Worm (Caenorhabditis elegans) whole organism, L3 larva: ENCODE results near the gene grl-25.

ENCODE experiments used
- R02D3.7 ChIP-seq: fragments of 150-350 bp; optimal IDR thresholded peaks from 2 replicates; lab custom pipeline; 2014; ENCODE audit warnings: missing biosample characterization, missing genetic modification characterization
- ZK546.5 ChIP-seq: sonication (generic microtip); optimal IDR thresholded peaks from 2 replicates; lab custom pipeline; 2017; ENCODE audit warnings: missing biosample characterization, missing genetic modification characterization
- ama-1 ChIP-seq: fragments of 150-350 bp; optimal IDR thresholded peaks from 2 replicates; lab custom pipeline; 2018
- ceh-16 ChIP-seq: sonication (generic microtip); optimal IDR thresholded peaks from 2 replicates; lab custom pipeline; 2017; ENCODE audit warnings: missing biosample characterization, missing genetic modification characterization
- ceh-28 ChIP-seq: fragments of 150-350 bp; optimal IDR thresholded peaks from 2 replicates; lab custom pipeline; 2014; ENCODE audit warnings: missing biosample characterization, missing genetic modification reagents, missing genetic modification characterization
- ceh-82 ChIP-seq: fragments of 150-350 bp; optimal IDR thresholded peaks from 2 replicates; lab custom pipeline; 2014; ENCODE audit warnings: missing biosample characterization, missing genetic modification characterization
- ceh-9 ChIP-seq: sonication (generic microtip); optimal IDR thresholded peaks from 2 replicates; lab custom pipeline; 2018; ENCODE audit warnings: missing biosample characterization, missing genetic modification characterization
- daf-12 ChIP-seq: fragments of 150-350 bp; optimal IDR thresholded peaks from 2 replicates; lab custom pipeline; 2014; ENCODE audit warnings: missing biosample characterization, missing genetic modification reagents, missing genetic modification characterization
- egl-27 ChIP-seq: sonication (generic microtip); optimal IDR thresholded peaks from 4 replicates; lab custom pipeline; 2017; ENCODE audit warnings: missing biosample characterization, missing genetic modification reagents, missing genetic modification characterization
- egl-5 ChIP-seq: fragments of 150-350 bp; optimal IDR thresholded peaks from 2 replicates; lab custom pipeline; 2017; ENCODE audit warnings: missing biosample characterization, missing genetic modification reagents, missing genetic modification characterization, inconsistent platforms
- elt-1 ChIP-seq: fragments of 150-350 bp; optimal IDR thresholded peaks from 2 replicates; lab custom pipeline; 2014; ENCODE audit warnings: missing biosample characterization, missing genetic modification characterization
- elt-2 ChIP-seq: sonication (generic microtip); optimal IDR thresholded peaks from 2 replicates; lab custom pipeline; 2016; ENCODE audit warnings: missing genetic modification reagents, mild to moderate bottlenecking, missing genetic modification characterization, missing compliant biosample characterization
- elt-3 ChIP-seq, 3 experiments: fragments of 150-350 bp in 1 of 3; sonication (generic microtip) in 2 of 3; optimal IDR thresholded peaks; 2 replicates in 2 of 3; 4 replicates in 1 of 3; lab custom pipeline; 2014 to 2017; ENCODE audit warnings: missing biosample characterization in 3 of 3, missing genetic modification characterization in 3 of 3
- eor-1 ChIP-seq, 2 experiments: fragments of 150-350 bp; optimal IDR thresholded peaks; 2 replicates each; lab custom pipeline; 2014 to 2018; ENCODE audit warnings: missing biosample characterization in 2 of 2, missing genetic modification characterization in 2 of 2
- fkh-10 ChIP-seq: sonication (generic microtip); optimal IDR thresholded peaks from 2 replicates; lab custom pipeline; 2017; ENCODE audit warnings: missing biosample characterization, missing genetic modification reagents, missing genetic modification characterization
- fkh-2 ChIP-seq: fragments of 150-350 bp; optimal IDR thresholded peaks from 2 replicates; lab custom pipeline; 2014; ENCODE audit warnings: missing biosample characterization, missing genetic modification reagents, missing genetic modification characterization
- fos-1 ChIP-seq: fragments of 150-350 bp; optimal IDR thresholded peaks from 2 replicates; lab custom pipeline; 2014; ENCODE audit warnings: missing biosample characterization, missing genetic modification characterization
- hmg-11 ChIP-seq: sonication (generic microtip); optimal IDR thresholded peaks from 2 replicates; lab custom pipeline; 2016; ENCODE audit warnings: missing genetic modification characterization, missing compliant biosample characterization
- jun-1 ChIP-seq: fragments of 150-350 bp; optimal IDR thresholded peaks from 2 replicates; lab custom pipeline; 2014; ENCODE audit warnings: missing biosample characterization, missing genetic modification reagents, missing genetic modification characterization
- lin-15B ChIP-seq: fragments of 150-350 bp; optimal IDR thresholded peaks from 2 replicates; lab custom pipeline; 2014; ENCODE audit warnings: missing biosample characterization, missing genetic modification characterization
- lin-39 ChIP-seq: fragments of 150-350 bp; optimal IDR thresholded peaks from 2 replicates; lab custom pipeline; 2018; ENCODE audit warnings: missing biosample characterization, missing genetic modification reagents, missing genetic modification characterization
- lsy-12 ChIP-seq: sonication (generic microtip); optimal IDR thresholded peaks from 2 replicates; lab custom pipeline; 2016; ENCODE audit warnings: mild to moderate bottlenecking, missing genetic modification characterization, missing compliant biosample characterization
- mdl-1 ChIP-seq: fragments of 150-350 bp; optimal IDR thresholded peaks from 2 replicates; lab custom pipeline; 2014; ENCODE audit warnings: missing biosample characterization, missing genetic modification characterization
- nfya-1 ChIP-seq: sonication (generic microtip); optimal IDR thresholded peaks from 2 replicates; lab custom pipeline; 2017; ENCODE audit warnings: missing genetic modification characterization, mild to moderate bottlenecking, missing compliant biosample characterization, antibody characterized with exemption, moderate library complexity; ENCODE audit not compliant: insufficient read depth
- nhr-11 ChIP-seq: fragments of 150-350 bp; optimal IDR thresholded peaks from 2 replicates; lab custom pipeline; 2014; ENCODE audit warnings: missing biosample characterization, missing genetic modification characterization
- nhr-12 ChIP-seq: fragments of 150-350 bp; optimal IDR thresholded peaks from 2 replicates; lab custom pipeline; 2014; ENCODE audit warnings: missing biosample characterization, missing genetic modification characterization
- nhr-23 ChIP-seq: fragments of 150-350 bp; optimal IDR thresholded peaks from 2 replicates; lab custom pipeline; 2014; ENCODE audit warnings: missing biosample characterization, missing genetic modification reagents, missing genetic modification characterization
- nhr-237 ChIP-seq: fragments of 150-350 bp; optimal IDR thresholded peaks from 2 replicates; lab custom pipeline; 2014; ENCODE audit warnings: missing biosample characterization, missing genetic modification characterization
- nhr-25 ChIP-seq: sonication (generic microtip); optimal IDR thresholded peaks from 2 replicates; lab custom pipeline; 2017; ENCODE audit warnings: missing biosample characterization, missing genetic modification characterization
- nhr-28 ChIP-seq: fragments of 150-350 bp; optimal IDR thresholded peaks from 2 replicates; lab custom pipeline; 2014; ENCODE audit warnings: missing biosample characterization, missing genetic modification characterization
- nhr-43 ChIP-seq: sonication (generic microtip); optimal IDR thresholded peaks from 2 replicates; lab custom pipeline; 2016; ENCODE audit warnings: mild to moderate bottlenecking, missing genetic modification characterization, missing compliant biosample characterization; ENCODE audit not compliant: poor library complexity, severe bottlenecking
- nhr-67 ChIP-seq: fragments of 150-350 bp; optimal IDR thresholded peaks from 2 replicates; lab custom pipeline; 2014; ENCODE audit warnings: missing biosample characterization, missing genetic modification characterization
- nhr-76 ChIP-seq: fragments of 150-350 bp; sonication (generic microtip); optimal IDR thresholded peaks from 5 replicates; lab custom pipeline; 2014; ENCODE audit warnings: missing biosample characterization, missing genetic modification characterization
- pha-4 ChIP-seq: fragments of 150-350 bp; optimal IDR thresholded peaks from 2 replicates; lab custom pipeline; 2014; ENCODE audit warnings: missing biosample characterization, missing genetic modification reagents, missing genetic modification characterization
- pqm-1 ChIP-seq: fragments of 150-350 bp; optimal IDR thresholded peaks from 2 replicates; lab custom pipeline; 2017; ENCODE audit warnings: missing biosample characterization, missing genetic modification characterization, inconsistent platforms
- sea-2 ChIP-seq: fragments of 150-350 bp; sonication (generic microtip); optimal IDR thresholded peaks from 4 replicates; lab custom pipeline; 2014; ENCODE audit warnings: missing biosample characterization, missing genetic modification reagents, missing genetic modification characterization
- skn-1 ChIP-seq: fragments of 150-350 bp; optimal IDR thresholded peaks from 2 replicates; lab custom pipeline; 2014; ENCODE audit warnings: missing biosample characterization, missing genetic modification characterization
- snpc-4 ChIP-seq: fragments of 150-350 bp; optimal IDR thresholded peaks from 2 replicates; lab custom pipeline; 2014; ENCODE audit warnings: missing biosample characterization, missing genetic modification characterization
- tbx-2 ChIP-seq: sonication (generic microtip); optimal IDR thresholded peaks from 2 replicates; lab custom pipeline; 2016; ENCODE audit warnings: mild to moderate bottlenecking, missing genetic modification characterization, missing compliant biosample characterization
- unc-39 ChIP-seq: sonication (generic microtip); optimal IDR thresholded peaks from 4 replicates; lab custom pipeline; 2017; ENCODE audit warnings: missing biosample characterization, missing genetic modification characterization
- unc-62 ChIP-seq: fragments of 150-350 bp; sonication (generic microtip); optimal IDR thresholded peaks from 4 replicates; lab custom pipeline; 2014; ENCODE audit warnings: missing biosample characterization, missing genetic modification reagents, missing genetic modification characterization
- zag-1 ChIP-seq: fragments of 150-350 bp; optimal IDR thresholded peaks from 2 replicates; lab custom pipeline; 2014; ENCODE audit warnings: missing biosample characterization, missing genetic modification characterization
- ztf-11 ChIP-seq: fragments of 150-350 bp; optimal IDR thresholded peaks from 2 replicates; lab custom pipeline; 2014; ENCODE audit warnings: missing biosample characterization, missing genetic modification characterization
- ztf-4 ChIP-seq: fragments of 150-350 bp; optimal IDR thresholded peaks from 2 replicates; lab custom pipeline; 2014; ENCODE audit warnings: missing biosample characterization, missing genetic modification characterization

The grl-25 gene

ce11 chrIII:8985461-8985860 is 23.4 kb downstream of the grl-25 start:
- no peak for TF ChIP-seq elt-1 (tag; lab: Kevin White, UChicago)
- no peak for TF ChIP-seq ceh-16 (tag; lab: Kevin White, UChicago)
- no peak for TF ChIP-seq elt-2 (tag; lab: Kevin White, UChicago)
- TF ChIP-seq sea-2 (GFP tag; lab: Kevin White, UChicago) = no peak
- TF ChIP-seq lin-39 (tag; lab: Kevin White, UChicago) = no peak

- TF ChIP-seq elt-2 (tag; lab: Kevin White, UChicago) (peak; percentile 62), ztf-4 (no peak), pqm-1 (tag; lab: Kevin White, UChicago) (peak; percentile 21), nfya-1 (tag; lab: Kevin White, UChicago) (no peak)
- TF ChIP-seq, all 47 proteins: peak for 2
Observed at ce11 chrIII:8985965-8986364, 23.9 kb downstream of the grl-25 start.

ce11 chrIII:8986872-8987271 is 24.8 kb downstream of the grl-25 start:
- no peak for TF ChIP-seq nhr-28 (tag; lab: Kevin White, UChicago)
- TF ChIP-seq tbx-2 (tag; lab: Kevin White, UChicago) = no peak
- no peak for TF ChIP-seq nfya-1 (tag; lab: Kevin White, UChicago)
- no peak for TF ChIP-seq ama-1 (lab: Kevin White, UChicago)
- no peak for TF ChIP-seq nhr-237
- no peak for TF ChIP-seq egl-5
- no peak for TF ChIP-seq daf-12 (tag; lab: Kevin White, UChicago)
- TF ChIP-seq skn-1 (tag; lab: Kevin White, UChicago) = no peak
- no peak for TF ChIP-seq unc-39 (tag; lab: Kevin White, UChicago)
- TF ChIP-seq eor-1 (tag; optimal IDR thresholded peaks at IDR 0.05; lab: Kevin White, UChicago) = no peak
- no peak for TF ChIP-seq ceh-9
- no peak for TF ChIP-seq egl-27 (tag; lab: Kevin White, UChicago)
- TF ChIP-seq nhr-67 (tag; lab: Kevin White, UChicago) = no peak
- no peak for TF ChIP-seq lin-15B (tag; lab: Kevin White, UChicago)
- no peak for TF ChIP-seq lsy-12 (tag; lab: Kevin White, UChicago)
- no peak for TF ChIP-seq lin-39 (tag; lab: Kevin White, UChicago)
- TF ChIP-seq jun-1 = no peak
- TF ChIP-seq ceh-82 = no peak
- no peak for TF ChIP-seq snpc-4 (tag; lab: Kevin White, UChicago)
- TF ChIP-seq nhr-43 (tag; lab: Kevin White, UChicago) = peak; percentile 63
- no peak for TF ChIP-seq ZK546.5 (tag; lab: Kevin White, UChicago)
- TF ChIP-seq ceh-16 (tag; lab: Kevin White, UChicago) = no peak
- TF ChIP-seq elt-2 (tag; lab: Kevin White, UChicago) = peak; percentile 4
- TF ChIP-seq nhr-12 (tag; lab: Kevin White, UChicago) = no peak
- TF ChIP-seq nhr-23 (tag; lab: Kevin White, UChicago) = peak; percentile 73
- TF ChIP-seq mdl-1 (tag; lab: Kevin White, UChicago) = no peak
- peak; percentile 48 for TF ChIP-seq R02D3.7
- peak; percentile 2 for TF ChIP-seq nhr-25
- TF ChIP-seq unc-62 (GFP tag; lab: Kevin White, UChicago) = peak; percentile 3
- no peak for TF ChIP-seq fos-1 (tag; lab: Kevin White, UChicago)
- peak; percentile 77 to 99 (median 96) for TF ChIP-seq elt-3 (tag; optimal IDR thresholded peaks at IDR 0.05; lab: Kevin White, UChicago)
- TF ChIP-seq fkh-2 = no peak
- TF ChIP-seq ztf-11 = no peak

ce11 chrIII:8988061-8988460 is 26.0 kb downstream of the grl-25 start:
- TF ChIP-seq nhr-67 (tag; lab: Kevin White, UChicago) (no peak), ceh-16 (tag; lab: Kevin White, UChicago) (no peak), fos-1 (tag; lab: Kevin White, UChicago) (no peak), hmg-11 (tag; lab: Kevin White, UChicago) (no peak), elt-2 (tag; lab: Kevin White, UChicago) (no peak), zag-1 (tag; lab: Kevin White, UChicago) (no peak), pha-4 (tag; lab: Kevin White, UChicago) (no peak), egl-5 (no peak), tbx-2 (tag; lab: Kevin White, UChicago) (no peak), unc-39 (tag; lab: Kevin White, UChicago) (no peak), ztf-4 (no peak), fkh-10 (GFP tag; lab: Kevin White, UChicago) (no peak), ceh-28 (tag; lab: Kevin White, UChicago) (no peak), ZK546.5 (tag; lab: Kevin White, UChicago) (no peak), elt-1 (tag; lab: Kevin White, UChicago) (no peak), nhr-76 (no peak), lin-39 (tag; lab: Kevin White, UChicago) (no peak), nhr-11 (tag; lab: Kevin White, UChicago) (no peak)
- TF ChIP-seq, all 47 proteins: peak for 0
